Worm (Caenorhabditis elegans) whole organism, L4/young adult: Measurements from ENCODE around the gene K01H12.4.
"Not testable (repeated sequence)": the region's sequence is repeated elsewhere in the genome, so short reads cannot be mapped to it uniquely, and the experiment has no call there.

Experiments
- W03F9.2 ChIP-seq: fragments of 150-350 bp; optimal IDR thresholded peaks from 2 replicates; lab custom pipeline; 2014; ENCODE audit warnings: missing biosample characterization, missing genetic modification characterization
- dao-5 ChIP-seq: sonication (generic microtip); optimal IDR thresholded peaks from 2 replicates; lab custom pipeline; 2016; ENCODE audit warnings: missing genotype, missing genetic modification characterization, moderate library complexity, missing compliant biosample characterization
- him-1 ChIP-seq: sonication (generic microtip); optimal IDR thresholded peaks from 2 replicates; lab custom pipeline; 2016; ENCODE audit warnings: missing genotype, missing genetic modification reagents, missing genetic modification characterization, missing compliant biosample characterization

The K01H12.4 gene

DNA sequence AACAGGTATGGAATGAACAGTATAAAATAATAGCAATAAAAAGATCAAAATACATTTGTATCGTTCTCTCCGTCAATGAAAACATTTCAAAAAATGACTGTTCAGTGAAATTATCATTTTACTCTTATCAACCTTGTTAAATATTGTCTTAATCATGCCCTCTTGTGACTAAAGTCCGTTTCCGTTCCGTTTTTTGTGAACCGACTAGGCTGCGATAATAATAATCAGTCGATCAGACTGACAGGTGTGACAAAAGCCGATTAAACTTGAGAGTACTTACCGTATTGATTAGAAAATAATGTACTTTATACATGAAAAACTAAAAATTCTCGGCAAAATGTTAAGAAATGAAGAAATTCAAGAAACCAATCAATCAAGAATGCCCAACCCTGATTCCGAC, 30.4 kb upstream of the K01H12.4 start, which contains the start of gene ins-7:
TSS of gene ins-7 (minus strand) at position 332 of the 400 bp plus-strand sequence.
- TF ChIP-seq W03F9.2 (tag; lab: Kevin White, UChicago) (no peak), dao-5 (tag; lab: Kevin White, UChicago) (no peak), him-1 (tag; lab: Kevin White, UChicago) (no peak)

ce11 chrIV:9683433-9683832, 29.4 kb upstream of the K01H12.4 start, which contains the start of the genes htas-1 and ZK1251.3:
htas-1 (minus strand) TSS chrIV:9683533.
ZK1251.3 (plus strand) TSS chrIV:9683658.
- TF ChIP-seq W03F9.2 (tag; lab: Kevin White, UChicago) (no peak), dao-5 (tag; lab: Kevin White, UChicago) (no peak), him-1 (tag; lab: Kevin White, UChicago) (no peak)

ce11 chrIV:9688715-9689114, 24.2 kb upstream of the K01H12.4 start, which contains the start of gene msp-76:
msp-76 (plus strand) TSS chrIV:9689015.
- TF ChIP-seq him-1, W03F9.2, dao-5 (tag; lab: Kevin White, UChicago): not testable (repeated sequence)

- no peak for TF ChIP-seq dao-5 (tag; lab: Kevin White, UChicago)
- TF ChIP-seq W03F9.2 (tag; lab: Kevin White, UChicago) = no peak
- no peak for TF ChIP-seq him-1 (tag; lab: Kevin White, UChicago)
These were observed 22.2 kb upstream of the K01H12.4 start, which contains the start of gene sdz-36 for ce11 chrIV:9690644-9691043. sdz-36 (plus strand) TSS chrIV:9690944.

- TF ChIP-seq him-1 (tag; lab: Kevin White, UChicago) = no peak
- TF ChIP-seq dao-5 (tag; lab: Kevin White, UChicago) = no peak
- TF ChIP-seq W03F9.2 (tag; lab: Kevin White, UChicago) = no peak
These were observed 20.0 kb upstream of the K01H12.4 start, which contains the start of gene twk-9 for ce11 chrIV:9692874-9693273. twk-9 (plus strand) TSS chrIV:9693174.

DNA sequence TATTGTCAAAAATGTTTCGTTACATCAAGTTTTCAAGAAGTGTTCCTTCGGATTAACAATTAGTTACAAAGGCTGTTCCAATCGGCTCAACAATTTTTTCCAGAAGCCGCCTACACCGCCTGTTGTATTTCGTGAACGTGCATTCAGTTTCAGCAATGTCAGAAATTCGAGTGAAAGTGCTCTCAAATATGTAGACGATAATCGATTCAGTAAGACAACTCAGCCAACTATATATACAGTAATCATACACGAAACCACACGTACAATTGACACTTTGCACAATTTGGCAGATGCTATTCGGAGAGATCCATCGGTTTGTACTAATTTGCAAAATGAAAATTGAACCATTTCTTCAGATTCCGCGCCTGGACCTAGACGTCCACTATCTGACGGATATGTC, 16.4 kb upstream of the K01H12.4 start:
- TF ChIP-seq W03F9.2 (tag; lab: Kevin White, UChicago) (no peak), him-1 (tag; lab: Kevin White, UChicago) (no peak), dao-5 (tag; lab: Kevin White, UChicago) (no peak)

DNA sequence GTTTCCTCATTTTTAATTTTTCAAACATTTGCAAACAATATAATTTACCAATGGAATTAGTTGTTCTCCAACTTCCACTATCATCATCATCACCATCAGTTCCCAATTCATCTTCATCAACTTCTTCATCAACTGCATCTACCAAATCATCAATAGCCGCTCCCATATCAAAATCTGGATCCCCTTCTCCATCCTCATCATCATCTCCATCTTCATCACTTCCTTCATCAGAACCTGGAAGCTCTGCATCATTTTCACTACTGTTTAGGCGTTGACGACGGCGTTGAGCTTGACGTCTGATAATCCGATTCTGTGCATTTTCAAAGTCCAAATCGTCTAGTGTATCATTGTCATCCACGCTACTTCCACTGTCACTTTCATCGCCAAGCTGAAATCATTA, 15.0 kb upstream of the K01H12.4 start:
- TF ChIP-seq W03F9.2 (tag; lab: Kevin White, UChicago) (no peak), dao-5 (tag; lab: Kevin White, UChicago) (no peak), him-1 (tag; lab: Kevin White, UChicago) (no peak)

DNA sequence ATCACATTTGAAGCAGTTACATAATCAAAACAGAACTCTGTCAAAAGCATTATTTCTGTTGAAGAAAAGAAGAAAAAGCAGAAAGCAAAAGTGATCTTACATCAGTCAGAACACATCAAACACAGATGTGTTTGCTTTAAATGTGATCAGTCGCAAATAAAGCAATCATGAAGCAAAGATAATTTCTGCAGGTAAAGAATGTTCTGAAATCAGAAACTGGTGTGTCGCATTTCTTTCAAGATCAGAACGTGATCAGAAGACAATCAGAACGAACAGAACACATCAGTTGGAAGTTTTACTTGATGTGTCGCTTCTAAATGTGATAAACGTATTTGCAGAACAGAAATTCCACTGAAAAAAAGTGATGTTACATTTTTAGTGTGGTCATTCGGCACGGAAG, 13.8 kb upstream of the K01H12.4 start:
- no peak for TF ChIP-seq W03F9.2 (tag; lab: Kevin White, UChicago)
- TF ChIP-seq dao-5 (tag; lab: Kevin White, UChicago) = no peak

DNA sequence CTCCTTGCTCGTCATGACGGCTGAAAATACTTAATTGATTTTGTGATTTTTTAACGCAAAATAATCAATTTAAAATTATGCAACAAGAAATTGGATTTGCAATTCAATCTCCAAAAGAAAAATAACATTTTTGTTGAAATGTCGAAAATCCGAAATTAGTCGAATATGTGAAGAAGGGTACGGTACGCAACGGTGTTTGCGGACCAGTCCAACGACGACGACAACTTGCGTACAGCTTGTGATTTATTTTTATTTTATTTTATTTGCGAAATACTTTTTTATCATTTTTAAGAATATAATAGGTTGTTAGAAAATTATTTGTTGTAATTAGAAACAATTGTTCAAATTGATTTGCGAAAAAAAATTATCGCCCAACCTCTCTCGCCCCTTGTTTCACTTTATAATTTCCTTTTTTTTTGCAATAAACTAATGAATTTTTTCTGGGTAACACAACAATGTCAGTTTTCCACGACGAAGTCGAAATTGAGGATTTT, 6.1 kb upstream of the K01H12.4 start, which contains the start of the genes dcaf-1 and dph-3:
TSS of gene dcaf-1 (minus strand) at position 20 of the 494 bp plus-strand sequence.
TSS of gene dph-3 (plus strand) at position 444 of the 494 bp plus-strand sequence.
- TF ChIP-seq him-1 (tag; lab: Kevin White, UChicago) (no peak), W03F9.2 (tag; lab: Kevin White, UChicago) (peak; percentile 60)

ce11 chrIV:9709205-9709604, 3.7 kb upstream of the K01H12.4 start, which contains the start of gene ant-1.3:
ant-1.3 (minus strand) TSS chrIV:9709305.
- TF ChIP-seq W03F9.2 (tag; lab: Kevin White, UChicago) = no peak
- no peak for TF ChIP-seq him-1 (tag; lab: Kevin White, UChicago)
- TF ChIP-seq dao-5 (tag; lab: Kevin White, UChicago) = no peak

DNA sequence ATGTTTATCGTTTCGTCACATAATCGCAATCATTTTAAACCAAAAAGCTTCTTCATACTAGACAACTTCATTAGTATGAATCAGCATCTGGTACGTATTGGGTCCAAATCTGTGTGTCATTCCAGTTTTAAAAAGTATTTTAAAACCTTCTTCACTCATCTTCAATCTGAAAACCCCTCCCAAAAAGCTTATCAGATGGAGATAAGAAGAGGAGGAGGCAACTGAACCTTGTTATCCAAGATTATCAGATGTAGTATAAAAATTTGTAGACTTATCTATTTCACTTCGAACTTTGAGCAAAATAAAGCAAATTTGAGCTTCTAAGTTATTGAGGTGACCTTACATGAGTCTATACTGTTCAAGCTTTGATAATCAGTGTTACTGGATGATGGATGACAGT, 3.0 kb upstream of the K01H12.4 start, which contains the start of gene nhr-38:
TSS of gene nhr-38 (plus strand) at position 301 of the 400 bp plus-strand sequence.
- TF ChIP-seq W03F9.2 (tag; lab: Kevin White, UChicago) = no peak
- TF ChIP-seq him-1 (tag; lab: Kevin White, UChicago) = no peak
- TF ChIP-seq dao-5 (tag; lab: Kevin White, UChicago) = no peak

ce11 chrIV:9714264-9714663, 1.4 kb downstream of the K01H12.4 start:
- TF ChIP-seq him-1 (tag; lab: Kevin White, UChicago) = no peak
- TF ChIP-seq W03F9.2 (tag; lab: Kevin White, UChicago) = no peak
- no peak for TF ChIP-seq dao-5 (tag; lab: Kevin White, UChicago)

ce11 chrIV:9716490-9716889, 3.6 kb downstream of the K01H12.4 start:
- TF ChIP-seq him-1 (tag; lab: Kevin White, UChicago) (no peak), dao-5 (tag; lab: Kevin White, UChicago) (no peak), W03F9.2 (tag; lab: Kevin White, UChicago) (no peak)

- TF ChIP-seq him-1 (tag; lab: Kevin White, UChicago) (no peak), dao-5 (tag; lab: Kevin White, UChicago) (no peak), W03F9.2 (tag; lab: Kevin White, UChicago) (no peak)
These were observed 5.0 kb downstream of the K01H12.4 start for ce11 chrIV:9717844-9718243.
